Fruit fly (Drosophila melanogaster) whole organism, embryonic: ENCODE results near the gene smal.

Source experiments
- B-H1 ChIP-seq: fragments of 200-800 bp; sonication (Bioruptor generic); IDR thresholded peaks from 3 replicates; pipeline ENCODE4 v1.3.6; 2022; ENCODE audit warnings: missing biosample characterization, missing genetic modification characterization
- BEAF-32 ChIP-seq: fragments of 200-800 bp; sonication (Bioruptor generic); optimal IDR thresholded peaks from 3 replicates; lab custom pipeline; 2017; ENCODE audit warnings: missing biosample characterization, missing genetic modification characterization, mild to moderate bottlenecking, moderate library complexity, missing genetic modification reagents
- CG10267 ChIP-seq: fragments of 200-800 bp; sonication (Bioruptor generic); optimal IDR thresholded peaks from 2 replicates; lab custom pipeline; 2018; ENCODE audit warnings: missing biosample characterization, mild to moderate bottlenecking, missing genetic modification characterization, moderate library complexity
- CG10979 ChIP-seq: fragments of 200-800 bp; sonication (Bioruptor generic); optimal IDR thresholded peaks from 2 replicates; lab custom pipeline; 2018; ENCODE audit warnings: missing biosample characterization, mild to moderate bottlenecking, missing genetic modification characterization, moderate library complexity
- CG11456 ChIP-seq: fragments of 200-800 bp; sonication (Bioruptor generic); IDR thresholded peaks from 3 replicates; pipeline ENCODE4 v1.3.6; 2022; ENCODE audit warnings: missing biosample characterization, missing genetic modification characterization
- CG18476 ChIP-seq: fragments of 200-800 bp; sonication (Bioruptor generic); optimal IDR thresholded peaks from 2 replicates; lab custom pipeline; 2016; ENCODE audit warnings: missing biosample characterization, mild to moderate bottlenecking, missing genetic modification characterization
- CG2199 ChIP-seq: fragments of 200-800 bp; sonication (Bioruptor generic); IDR thresholded peaks from 3 replicates; pipeline ENCODE4 v1.3.6; 2022; ENCODE audit warnings: missing biosample characterization, missing genetic modification characterization
- CG31365 ChIP-seq: fragments of 200-800 bp; sonication (Bioruptor generic); optimal IDR thresholded peaks from 2 replicates; lab custom pipeline; 2018; ENCODE audit warnings: missing biosample characterization, mild to moderate bottlenecking, missing genetic modification characterization
- CG42726 ChIP-seq: fragments of 200-800 bp; sonication (Bioruptor generic); IDR thresholded peaks from 2 replicates; pipeline ENCODE4 v1.3.6; 2022; ENCODE audit warnings: missing biosample characterization, missing genetic modification characterization; ENCODE audit not compliant: partially characterized antibody
- CG4617 ChIP-seq: fragments of 200-800 bp; sonication (Bioruptor generic); optimal IDR thresholded peaks from 3 replicates; lab custom pipeline; 2016; ENCODE audit warnings: missing biosample characterization, missing genetic modification characterization, borderline replicate concordance
- CG6683 ChIP-seq: fragments of 200-800 bp; sonication (Bioruptor generic); optimal IDR thresholded peaks from 2 replicates; lab custom pipeline; 2017; ENCODE audit warnings: missing biosample characterization, mild to moderate bottlenecking, missing genetic modification characterization, missing genetic modification reagents
- CG7786 ChIP-seq: fragments of 200-800 bp; sonication (Bioruptor generic); optimal IDR thresholded peaks from 2 replicates; lab custom pipeline; 2016; ENCODE audit warnings: missing biosample characterization, missing genetic modification characterization
- CG8944 ChIP-seq: fragments of 200-800 bp; sonication (Bioruptor generic); optimal IDR thresholded peaks from 3 replicates; lab custom pipeline; 2016; ENCODE audit warnings: missing biosample characterization, missing genetic modification characterization
- CG9609 ChIP-seq: fragments of 200-800 bp; sonication (Bioruptor generic); optimal IDR thresholded peaks from 3 replicates; lab custom pipeline; 2016; ENCODE audit warnings: missing biosample characterization, missing genetic modification characterization
- Dbx ChIP-seq: fragments of 200-800 bp; sonication (Bioruptor generic); IDR thresholded peaks from 3 replicates; pipeline ENCODE4 v1.3.6; 2022; ENCODE audit warnings: missing biosample characterization, missing genetic modification characterization
- Doc3 ChIP-seq: fragments of 200-800 bp; sonication (Bioruptor generic); IDR thresholded peaks from 3 replicates; pipeline ENCODE4 v1.3.6; 2022; ENCODE audit warnings: missing biosample characterization, missing genetic modification characterization; ENCODE audit not compliant: partially characterized antibody
- ERR ChIP-seq: fragments of 200-800 bp; sonication (Bioruptor generic); optimal IDR thresholded peaks from 2 replicates; lab custom pipeline; 2016; ENCODE audit warnings: missing biosample characterization, missing genetic modification characterization
- Ets65A ChIP-seq: fragments of 200-800 bp; sonication (Bioruptor generic); peaks from one replicate; lab custom pipeline; 2016; ENCODE audit warnings: missing biosample characterization, missing genetic modification characterization
- HHEX ChIP-seq: fragments of 200-800 bp; sonication (Bioruptor generic); optimal IDR thresholded peaks from 3 replicates; lab custom pipeline; 2017; ENCODE audit warnings: missing biosample characterization, mild to moderate bottlenecking, missing genetic modification characterization, missing genetic modification reagents
- HLHmδ ChIP-seq: fragments of 200-800 bp; sonication (Bioruptor generic); optimal IDR thresholded peaks from 2 replicates; lab custom pipeline; 2018; ENCODE audit warnings: missing biosample characterization, mild to moderate bottlenecking, missing genetic modification characterization, moderate library complexity
- Hmr ChIP-seq: fragments of 200-800 bp; sonication (Bioruptor generic); optimal IDR thresholded peaks from 3 replicates; lab custom pipeline; 2017; ENCODE audit warnings: mild to moderate bottlenecking, missing biosample characterization, missing genetic modification reagents, missing genetic modification characterization
- Hr51 ChIP-seq, 2 experiments: fragments of 200-800 bp; sonication (Bioruptor generic); optimal IDR thresholded peaks; 2 replicates in 1 of 2; 3 replicates in 1 of 2; lab custom pipeline; 2016 to 2018; ENCODE audit warnings: missing biosample characterization in 2 of 2, missing genetic modification characterization in 2 of 2, mild to moderate bottlenecking in 1 of 2, moderate library complexity in 1 of 2
- Hr78 ChIP-seq, 2 experiments: fragments of 200-800 bp in 1 of 2; fragments of >200 bp in 1 of 2; sonication (Bioruptor generic) in 1 of 2; optimal IDR thresholded peaks; 2 replicates each; lab custom pipeline; 2017 to 2019; ENCODE audit warnings: missing biosample characterization in 2 of 2, missing genetic modification characterization in 2 of 2, mild to moderate bottlenecking in 1 of 2, moderate library complexity in 1 of 2
- Lim3 ChIP-seq: fragments of 200-800 bp; sonication (Bioruptor generic); IDR thresholded peaks from 2 replicates; pipeline ENCODE4 v1.3.6; 2022; ENCODE audit warnings: missing biosample characterization, missing genetic modification characterization
- Med ChIP-seq: fragments of 200-800 bp; sonication (Bioruptor generic); peaks from one replicate; lab custom pipeline; 2016; ENCODE audit warnings: missing biosample characterization, missing genetic modification characterization, mild to moderate bottlenecking, inconsistent platforms, moderate library complexity
- NC2β ChIP-seq: fragments of 200-800 bp; sonication (Bioruptor generic); optimal IDR thresholded peaks from 2 replicates; lab custom pipeline; 2016; ENCODE audit warnings: missing biosample characterization, missing genetic modification characterization
- Nf-YB ChIP-seq: fragments of 200-800 bp; sonication (Bioruptor generic); optimal IDR thresholded peaks from 3 replicates; lab custom pipeline; 2019; ENCODE audit warnings: missing biosample characterization, mild to moderate bottlenecking, missing genetic modification characterization, moderate library complexity
- Nf-YC ChIP-seq: fragments of 200-800 bp; optimal IDR thresholded peaks from 3 replicates; lab custom pipeline; 2019; ENCODE audit warnings: missing biosample characterization, mild to moderate bottlenecking, missing genetic modification characterization, moderate library complexity
- Pdp1 ChIP-seq, 2 experiments: fragments of 200-800 bp; sonication (Bioruptor generic); optimal IDR thresholded peaks; 3 replicates each; lab custom pipeline; 2016; ENCODE audit warnings: missing biosample characterization in 2 of 2, missing genetic modification characterization in 2 of 2, mild to moderate bottlenecking in 1 of 2, moderate library complexity in 1 of 2
- Poxn ChIP-seq: fragments of 200-800 bp; sonication (Bioruptor generic); IDR thresholded peaks from 2 replicates; pipeline ENCODE4 v1.3.6; 2022; ENCODE audit warnings: missing biosample characterization, missing genetic modification characterization
- Ptx1 ChIP-seq: fragments of 200-800 bp; sonication (Bioruptor generic); IDR thresholded peaks from 2 replicates; pipeline ENCODE4 v1.3.6; 2022; ENCODE audit warnings: missing biosample characterization, missing genetic modification characterization
- al ChIP-seq: fragments of 200-800 bp; sonication (Bioruptor generic); IDR thresholded peaks from 2 replicates; pipeline ENCODE4 v1.3.6; 2022; ENCODE audit warnings: missing biosample characterization, missing genetic modification characterization
- ap ChIP-seq: fragments of 200-800 bp; sonication (Bioruptor generic); IDR thresholded peaks from 2 replicates; pipeline ENCODE4 v1.3.6; 2022; ENCODE audit warnings: missing biosample characterization, missing genetic modification characterization
- btn ChIP-seq: fragments of 200-800 bp; sonication (Bioruptor generic); optimal IDR thresholded peaks from 2 replicates; lab custom pipeline; 2016; ENCODE audit warnings: missing biosample characterization, missing genetic modification characterization
- dimm ChIP-seq: fragments of 200-800 bp; sonication (Bioruptor generic); IDR thresholded peaks from 2 replicates; pipeline ENCODE4 v1.3.6; 2022; ENCODE audit warnings: missing biosample characterization, missing genetic modification characterization
- grn ChIP-seq: fragments of 200-800 bp; sonication (Bioruptor generic); optimal IDR thresholded peaks from 3 replicates; lab custom pipeline; 2017; ENCODE audit warnings: missing biosample characterization, missing genetic modification characterization
- ken ChIP-seq: fragments of 200-800 bp; sonication (Bioruptor generic); IDR thresholded peaks from 3 replicates; pipeline ENCODE4 v1.3.6; 2022; ENCODE audit warnings: missing biosample characterization, missing genetic modification characterization
- lab ChIP-seq: fragments of 200-800 bp; sonication (Bioruptor generic); optimal IDR thresholded peaks from 3 replicates; lab custom pipeline; 2017; ENCODE audit warnings: missing biosample characterization, missing genetic modification characterization, mild to moderate bottlenecking, moderate library complexity, missing genetic modification reagents
- nerfin-2 ChIP-seq: fragments of 200-800 bp; sonication (Bioruptor generic); IDR thresholded peaks from 2 replicates; pipeline ENCODE4 v1.3.6; 2022; ENCODE audit warnings: missing biosample characterization, missing genetic modification characterization; ENCODE audit not compliant: partially characterized antibody
- oc ChIP-seq: fragments of 200-800 bp; sonication (Bioruptor generic); optimal IDR thresholded peaks from 2 replicates; lab custom pipeline; 2018; ENCODE audit warnings: missing biosample characterization, mild to moderate bottlenecking, missing genetic modification characterization, moderate library complexity
- peb ChIP-seq: fragments of 200-800 bp; sonication (Bioruptor generic); IDR thresholded peaks from 2 replicates; pipeline ENCODE4 v1.3.6; 2022; ENCODE audit warnings: missing biosample characterization, missing genetic modification characterization
- phol ChIP-seq: fragments of 200-800 bp; sonication (Bioruptor generic); optimal IDR thresholded peaks from 3 replicates; lab custom pipeline; 2018; ENCODE audit warnings: missing biosample characterization, mild to moderate bottlenecking, missing genetic modification characterization, moderate library complexity
- repo ChIP-seq: fragments of 200-800 bp; sonication (Bioruptor generic); optimal IDR thresholded peaks from 2 replicates; lab custom pipeline; 2016; ENCODE audit warnings: missing biosample characterization, missing genetic modification characterization
- run ChIP-seq: fragments of 200-800 bp; sonication (Bioruptor generic); optimal IDR thresholded peaks from 3 replicates; lab custom pipeline; 2018; ENCODE audit warnings: missing biosample characterization, mild to moderate bottlenecking, missing genetic modification characterization
- sqz ChIP-seq: fragments of 200-800 bp; sonication (Bioruptor generic); optimal IDR thresholded peaks from 3 replicates; lab custom pipeline; 2018; ENCODE audit warnings: missing biosample characterization, mild to moderate bottlenecking, missing genetic modification characterization
- sug ChIP-seq: fragments of 200-800 bp; optimal IDR thresholded peaks from 2 replicates; lab custom pipeline; 2019; ENCODE audit warnings: missing biosample characterization, mild to moderate bottlenecking, missing genetic modification characterization, moderate library complexity
- ttk ChIP-seq: fragments of 200-800 bp; sonication (Bioruptor generic); IDR thresholded peaks from 2 replicates; pipeline ENCODE4 v2.1.2; 2022; ENCODE audit warnings: missing biosample characterization, missing genetic modification characterization
- vnd ChIP-seq: fragments of 200-800 bp; sonication (Bioruptor generic); IDR thresholded peaks from 3 replicates; pipeline ENCODE4 v1.3.6; 2022; ENCODE audit warnings: missing biosample characterization, missing genetic modification characterization; ENCODE audit not compliant: partially characterized antibody
- zfh2 ChIP-seq: fragments of 200-800 bp; sonication (Bioruptor generic); optimal IDR thresholded peaks from 2 replicates; lab custom pipeline; 2016; ENCODE audit warnings: missing biosample characterization, missing genetic modification characterization

Gene smal

dm6 chr2L:6178118-6178739 lies 704 bp upstream of the smal start (continued):
- TF ChIP-seq CG6683 (no peak), ttk (GFP tag; lab: Robert Waterston, UW) (no peak), CG8944 (GFP tag; lab: Kevin White, UChicago) (no peak), CG18476 (GFP tag; lab: Kevin White, UChicago) (no peak), CG10267 (tag; lab: Kevin White, UChicago) (no peak), CG42726 (no peak), ap (GFP tag; lab: Robert Waterston, UW) (no peak), CG31365 (tag; lab: Kevin White, UChicago) (no peak), grn (peak; percentile 98), CG9609 (no peak), nerfin-2 (GFP tag; lab: Robert Waterston, UW) (no peak), sqz (GFP tag; lab: Kevin White, UChicago) (no peak), Hr78 (GFP tag; optimal IDR thresholded peaks at IDR 0.05; lab: Kevin White, UChicago) (peak in 1 of 2 experiments; percentile 88), CG2199 (GFP tag; lab: Robert Waterston, UW) (no peak), Nf-YB (peak; percentile 93), Pdp1 (GFP tag; optimal IDR thresholded peaks at IDR 0.05; lab: Kevin White, UChicago) (peak in 1 of 2 experiments; percentile 17), repo (no peak), Ets65A (GFP tag; lab: Kevin White, UChicago) (no peak), vnd (GFP tag; lab: Robert Waterston, UW) (peak; percentile 61; the same call in 2 of the 3 replicates), Ptx1 (GFP tag; lab: Robert Waterston, UW) (no peak), CG4617 (GFP tag; lab: Kevin White, UChicago) (no peak), BEAF-32 (GFP tag; lab: Kevin White, UChicago) (no peak), ken (GFP tag; lab: Robert Waterston, UW) (0 out of 3 replicates have a peak, but pooled peaks have one; percentile 15), zfh2 (no peak), B-H1 (no peak), CG7786 (no peak), HLHmδ (GFP tag; lab: Kevin White, UChicago) (peak; percentile 2), dimm (GFP tag; lab: Robert Waterston, UW) (no peak), Lim3 (no peak; the same call in 1 of the 2 replicates), Hr51 (GFP tag; optimal IDR thresholded peaks at IDR 0.05; lab: Kevin White, UChicago) (no peak), Nf-YC (tag; lab: Kevin White, UChicago) (peak; percentile 86), oc (tag; lab: Kevin White, UChicago) (peak; percentile 8), HHEX (no peak), lab (peak; percentile 63), NC2β (no peak), Poxn (no peak), run (tag; lab: Kevin White, UChicago) (peak; percentile 8), ERR (GFP tag; lab: Kevin White, UChicago) (no peak), CG11456 (GFP tag; lab: Robert Waterston, UW) (no peak), peb (no peak), Dbx (GFP tag; lab: Robert Waterston, UW) (no peak), al (GFP tag; lab: Robert Waterston, UW) (no peak), Doc3 (no peak), Med (GFP tag; lab: Kevin White, UChicago) (peak; percentile 27), phol (peak; percentile 26), Hmr (GFP tag; lab: Kevin White, UChicago) (no peak), sug (tag; lab: Kevin White, UChicago) (peak; percentile 91), CG10979 (tag; lab: Kevin White, UChicago) (no peak), btn (GFP tag; lab: Kevin White, UChicago) (no peak)
